Fruit fly (Drosophila melanogaster) whole organism, wandering third instar larva: ENCODE data around the gene heix.
A peak's percentile ranks its signal among the peaks of the same experiment; 100 is the strongest.

Experiments used
- Abd-B ChIP-seq: fragments of >200 bp; optimal IDR thresholded peaks from 2 replicates; lab custom pipeline; 2017; ENCODE audit warnings: missing biosample characterization, missing genetic modification characterization
- CG32264 ChIP-seq: fragments of 200-800 bp; sonication (Bioruptor generic); optimal IDR thresholded peaks from 2 replicates; lab custom pipeline; 2016; ENCODE audit warnings: missing biosample characterization, missing genetic modification characterization
- CG9705 ChIP-seq: fragments of 200-800 bp; sonication (Bioruptor generic); optimal IDR thresholded peaks from 2 replicates; lab custom pipeline; 2018; ENCODE audit warnings: missing biosample characterization, mild to moderate bottlenecking, missing genetic modification characterization
- CrebA ChIP-seq: fragments of 200-800 bp; sonication (Bioruptor generic); optimal IDR thresholded peaks from 2 replicates; lab custom pipeline; 2016; ENCODE audit warnings: missing biosample characterization, mild to moderate bottlenecking, missing genetic modification characterization, borderline replicate concordance
- Dfd ChIP-seq: fragments of >200 bp; optimal IDR thresholded peaks from 2 replicates; lab custom pipeline; 2017; ENCODE audit warnings: missing biosample characterization, missing genetic modification characterization
- Dif ChIP-seq: fragments of 200-275, 200-300 bp; sonication (Bioruptor generic); optimal IDR thresholded peaks from 2 replicates; lab custom pipeline; 2018; ENCODE audit warnings: missing biosample characterization, missing genetic modification characterization; ENCODE audit not compliant: partially characterized antibody
- GATAd ChIP-seq: sonication (Bioruptor generic); optimal IDR thresholded peaks from 2 replicates; lab custom pipeline; 2016; ENCODE audit warnings: missing biosample characterization, missing genetic modification characterization
- HLH106 ChIP-seq: fragments of 200-800 bp; optimal IDR thresholded peaks from 3 replicates; lab custom pipeline; 2019; ENCODE audit warnings: missing biosample characterization, mild to moderate bottlenecking, missing genetic modification characterization, moderate library complexity
- Hnf4 ChIP-seq: fragments of 200-800 bp; sonication (Bioruptor generic); optimal IDR thresholded peaks from 2 replicates; lab custom pipeline; 2016; ENCODE audit warnings: missing biosample characterization, mild to moderate bottlenecking, missing genetic modification characterization
- Hr78 ChIP-seq: fragments of >200 bp; optimal IDR thresholded peaks from 2 replicates; lab custom pipeline; 2017; ENCODE audit warnings: missing biosample characterization, missing genetic modification characterization
- Hr83 ChIP-seq: fragments of 200-300 bp; sonication (Bioruptor generic); optimal IDR thresholded peaks from 2 replicates; lab custom pipeline; 2016; ENCODE audit warnings: missing biosample characterization, mild to moderate bottlenecking, missing genetic modification characterization, moderate library complexity; ENCODE audit not compliant: poor library complexity, severe bottlenecking
- Jra ChIP-seq: sonication (Bioruptor generic); optimal IDR thresholded peaks from 2 replicates; lab custom pipeline; 2016; ENCODE audit warnings: missing biosample characterization, missing genetic modification characterization
- Mio ChIP-seq: sonication (Bioruptor generic); optimal IDR thresholded peaks from 2 replicates; lab custom pipeline; 2016; ENCODE audit warnings: missing biosample characterization, missing genetic modification characterization
- Myc ChIP-seq: fragments of >200 bp; optimal IDR thresholded peaks from 2 replicates; lab custom pipeline; 2017
- N ChIP-seq: fragments of >200 bp; optimal IDR thresholded peaks from 2 replicates; lab custom pipeline; 2018; ENCODE audit warnings: missing biosample characterization, missing external identifiers, missing genetic modification characterization
- OdsH ChIP-seq: fragments of 200-800 bp; sonication (Bioruptor generic); optimal IDR thresholded peaks from 2 replicates; lab custom pipeline; 2016; ENCODE audit warnings: missing biosample characterization, mild to moderate bottlenecking, missing genetic modification characterization
- Rel ChIP-seq, 2 experiments: fragments of 200-800 bp; sonication (Bioruptor generic) in 1 of 2; optimal IDR thresholded peaks; 2 replicates in 1 of 2; 3 replicates in 1 of 2; lab custom pipeline; 2016 to 2019; ENCODE audit warnings: mild to moderate bottlenecking in 2 of 2, missing biosample characterization in 2 of 2, missing genetic modification characterization in 2 of 2, moderate library complexity in 1 of 2
- Sp1 ChIP-seq: fragments of 200-800 bp; sonication (Bioruptor generic); optimal IDR thresholded peaks from 3 replicates; lab custom pipeline; 2019; ENCODE audit warnings: missing biosample characterization, mild to moderate bottlenecking, missing genetic modification characterization, moderate library complexity
- Vsx2 ChIP-seq: fragments of 200-300, 225-300 bp; sonication (Bioruptor generic); optimal IDR thresholded peaks from 2 replicates; lab custom pipeline; 2018; ENCODE audit warnings: missing biosample characterization, missing genetic modification characterization; ENCODE audit not compliant: partially characterized antibody
- br ChIP-seq: fragments of 200-800 bp; sonication (Bioruptor generic); optimal IDR thresholded peaks from 2 replicates; lab custom pipeline; 2016; ENCODE audit warnings: missing biosample characterization, missing genetic modification characterization
- brk ChIP-seq: fragments of 200-800 bp; sonication (Bioruptor generic); optimal IDR thresholded peaks from 2 replicates; lab custom pipeline; 2016; ENCODE audit warnings: missing biosample characterization, mild to moderate bottlenecking, missing genetic modification characterization
- dl ChIP-seq, 2 experiments: fragments of 175-275, 200-275 bp in 1 of 2; fragments of 200-275 bp in 1 of 2; sonication (Bioruptor generic); optimal IDR thresholded peaks; lab custom pipeline; 2018; ENCODE audit warnings: mild to moderate bottlenecking in 2 of 2, missing biosample characterization in 2 of 2, missing genetic modification characterization in 2 of 2, moderate library complexity in 2 of 2; ENCODE audit not compliant: partially characterized antibody in 2 of 2, insufficient read depth in 1 of 2
- dmrt93B ChIP-seq: fragments of 200-800 bp; sonication (Bioruptor generic); optimal IDR thresholded peaks from 2 replicates; lab custom pipeline; 2018; ENCODE audit warnings: missing biosample characterization, mild to moderate bottlenecking, missing genetic modification characterization
- dsf ChIP-seq: sonication (Bioruptor generic); optimal IDR thresholded peaks from 2 replicates; lab custom pipeline; 2016; ENCODE audit warnings: missing biosample characterization, missing genetic modification characterization, borderline replicate concordance
- ey ChIP-seq: fragments of 200-800 bp; sonication (Bioruptor generic); optimal IDR thresholded peaks from 2 replicates; lab custom pipeline; 2016; ENCODE audit warnings: missing biosample characterization, missing genetic modification characterization
- foxo ChIP-seq, 2 experiments: fragments of 200-800 bp; sonication (Bioruptor generic); optimal IDR thresholded peaks; 2 replicates in 1 of 2; 3 replicates in 1 of 2; lab custom pipeline; 2016 to 2017; ENCODE audit warnings: missing biosample characterization in 2 of 2, missing genetic modification characterization in 2 of 2
- fru ChIP-seq: fragments of 200-800 bp; sonication (Bioruptor generic); optimal IDR thresholded peaks from 3 replicates; lab custom pipeline; 2016; ENCODE audit warnings: missing biosample characterization, mild to moderate bottlenecking, missing genetic modification characterization
- h ChIP-seq: fragments of 200-800 bp; sonication (Bioruptor generic); optimal IDR thresholded peaks from 3 replicates; lab custom pipeline; 2016; ENCODE audit warnings: missing biosample characterization, mild to moderate bottlenecking, missing genetic modification characterization
- jim ChIP-seq: fragments of 175-275, 200-325 bp; sonication (Bioruptor generic); optimal IDR thresholded peaks from 2 replicates; lab custom pipeline; 2016; ENCODE audit warnings: missing biosample characterization, mild to moderate bottlenecking, missing genetic modification characterization
- lola ChIP-seq: fragments of >200 bp; optimal IDR thresholded peaks from 2 replicates; lab custom pipeline; 2017; ENCODE audit warnings: missing biosample characterization, missing genetic modification characterization
- pan ChIP-seq: fragments of >200 bp; optimal IDR thresholded peaks from 2 replicates; lab custom pipeline; 2017
- psq ChIP-seq: fragments of 200-800 bp; sonication (Bioruptor generic); optimal IDR thresholded peaks from 3 replicates; lab custom pipeline; 2017; ENCODE audit warnings: missing biosample characterization, mild to moderate bottlenecking, missing genetic modification characterization, moderate library complexity
- rgr ChIP-seq: fragments of 200-800 bp; sonication (Bioruptor generic); optimal IDR thresholded peaks from 3 replicates; lab custom pipeline; 2016; ENCODE audit warnings: missing biosample characterization, mild to moderate bottlenecking, missing genetic modification characterization
- sage ChIP-seq: fragments of 200-800 bp; sonication (Bioruptor generic); optimal IDR thresholded peaks from 2 replicates; lab custom pipeline; 2016; ENCODE audit warnings: missing biosample characterization, mild to moderate bottlenecking, missing genetic modification characterization
- sv ChIP-seq: fragments of 200-800 bp; sonication (Bioruptor generic); optimal IDR thresholded peaks from 3 replicates; lab custom pipeline; 2016; ENCODE audit warnings: missing biosample characterization, missing genetic modification characterization
- tai ChIP-seq: sonication (Bioruptor generic); optimal IDR thresholded peaks from 2 replicates; lab custom pipeline; 2016; ENCODE audit warnings: missing biosample characterization, missing genetic modification characterization
- usp ChIP-seq: fragments of >200 bp; optimal IDR thresholded peaks from 2 replicates; lab custom pipeline; 2017; ENCODE audit warnings: missing biosample characterization, missing genetic modification characterization
- woc ChIP-seq: sonication (Bioruptor generic); optimal IDR thresholded peaks from 2 replicates; lab custom pipeline; 2016; ENCODE audit warnings: missing biosample characterization, mild to moderate bottlenecking, missing genetic modification characterization

heix gene

DNA sequence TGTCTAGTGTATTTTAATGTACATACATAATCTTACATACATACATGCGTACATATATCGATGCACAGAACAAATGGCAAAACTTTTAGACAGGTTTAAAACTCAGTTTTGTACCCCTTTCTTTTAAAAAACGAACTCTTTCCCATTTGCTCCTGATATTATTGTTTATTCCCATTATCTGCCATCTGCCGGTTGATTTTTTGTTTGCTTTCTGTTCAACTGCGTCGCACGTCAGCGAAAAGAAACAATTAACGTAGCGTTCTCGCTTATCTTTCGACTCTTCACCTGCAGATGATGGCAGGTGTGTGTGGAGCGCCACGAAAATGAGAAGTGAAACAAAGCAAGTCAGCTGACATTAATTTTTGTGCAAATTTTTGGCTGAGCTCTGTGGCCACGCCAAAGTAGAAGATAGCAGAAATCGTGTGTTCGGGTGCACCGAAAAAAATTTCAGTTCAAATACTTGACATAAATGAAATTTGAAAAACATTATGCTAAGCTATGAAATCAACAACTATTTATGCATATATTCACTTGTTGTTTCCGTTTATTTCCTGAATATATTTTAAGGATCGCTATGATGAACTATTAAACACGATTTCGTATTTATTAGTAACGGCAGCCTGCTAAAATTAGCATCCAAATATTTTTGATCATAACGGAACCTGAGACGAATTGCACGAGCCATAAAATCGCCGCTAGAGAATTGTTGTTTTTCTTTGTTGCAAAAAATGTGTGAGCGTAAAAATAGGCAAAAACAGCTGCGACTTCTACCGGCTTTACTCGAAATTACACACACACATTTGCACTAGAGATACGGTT is 28.8 kb downstream of the heix start (continued):
- no peak for TF ChIP-seq Dif (GFP tag; lab: Kevin White, UChicago)
- TF ChIP-seq Hnf4 = peak; percentile 15

DNA sequence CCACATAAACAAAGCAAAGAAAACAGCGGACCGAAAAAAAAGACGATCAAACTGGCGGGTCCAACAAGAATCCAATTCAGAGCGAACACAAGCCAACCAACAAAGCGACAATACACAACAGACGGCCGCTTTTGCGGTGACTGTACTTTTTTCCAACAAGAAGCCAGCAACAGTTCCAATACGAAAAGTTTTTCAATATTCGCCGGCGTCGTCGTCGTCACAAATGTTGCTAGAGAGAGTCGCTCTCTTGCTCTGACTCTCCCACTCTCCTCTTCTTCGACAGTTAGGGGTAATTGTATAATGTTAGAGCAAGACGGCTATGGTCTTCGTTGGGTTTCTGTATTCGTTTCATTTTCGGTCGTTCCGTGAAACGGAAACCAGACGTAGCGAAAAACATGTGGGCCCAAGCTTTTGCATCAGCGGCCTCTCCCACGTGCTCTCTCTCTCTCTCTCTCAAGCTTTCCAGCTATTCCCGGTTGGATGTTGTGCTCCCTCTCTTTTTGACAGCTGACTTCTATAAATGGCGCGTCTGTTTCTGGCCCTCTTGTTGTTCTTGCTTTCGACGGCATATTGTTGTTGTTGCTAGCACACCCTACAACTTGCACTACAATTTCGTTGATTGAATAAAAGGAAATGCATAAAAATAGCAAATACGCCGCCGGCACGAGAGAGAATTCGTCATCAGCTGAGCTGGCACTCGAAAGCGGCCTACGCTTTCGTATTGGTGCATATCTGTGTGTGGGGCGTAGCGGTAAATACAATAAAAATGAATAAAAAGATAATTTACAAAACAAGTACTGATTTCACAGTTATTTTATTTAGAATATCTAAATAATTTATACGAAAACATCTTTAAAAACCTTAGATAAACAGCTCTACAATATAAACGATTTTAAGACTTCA is 30.2 kb downstream of the heix start:
- TF ChIP-seq GATAd (GFP tag; lab: Kevin White, UChicago) = no peak
- no peak for TF ChIP-seq jim (GFP tag; lab: Kevin White, UChicago)
- no peak for TF ChIP-seq tai (GFP tag; lab: Kevin White, UChicago)
- TF ChIP-seq pan = no peak
- peak; percentile 89 for TF ChIP-seq rgr (GFP tag; lab: Kevin White, UChicago)
- TF ChIP-seq Jra = no peak
- TF ChIP-seq woc (GFP tag; lab: Kevin White, UChicago) = peak; percentile 9
- TF ChIP-seq Hnf4 = peak; percentile 41
- no peak for TF ChIP-seq Abd-B (GFP tag; lab: Kevin White, UChicago)
- peak; percentile 77 to 91 for TF ChIP-seq dl (GFP tag; optimal IDR thresholded peaks at IDR 0.05; lab: Kevin White, UChicago; ENCODE audit: insufficient read depth in 1 of 2, partially characterized antibody in 2 of 2)
- peak; percentile 78 for TF ChIP-seq Hr83 (GFP tag; lab: Kevin White, UChicago)
- TF ChIP-seq Rel (GFP tag; optimal IDR thresholded peaks at IDR 0.05; lab: Kevin White, UChicago) = peak; percentile 23
- peak; percentile 76 for TF ChIP-seq Rel (tag; optimal IDR thresholded peaks at IDR 0.05; lab: Kevin White, UChicago)
- TF ChIP-seq fru = peak; percentile 65
- peak; percentile 63 for TF ChIP-seq psq (GFP tag; lab: Kevin White, UChicago)
- TF ChIP-seq Dfd (GFP tag; lab: Kevin White, UChicago) = no peak
- TF ChIP-seq Hr78 (GFP tag; lab: Kevin White, UChicago) = no peak
- peak; percentile 78 for TF ChIP-seq OdsH (GFP tag; lab: Kevin White, UChicago)
- no peak for TF ChIP-seq dsf (GFP tag; lab: Kevin White, UChicago)
- TF ChIP-seq usp (GFP tag; lab: Kevin White, UChicago) = no peak
- TF ChIP-seq CrebA (GFP tag; lab: Kevin White, UChicago) = no peak
- peak; percentile 59 for TF ChIP-seq dmrt93B
- peak; percentile 79 for TF ChIP-seq Vsx2 (GFP tag; lab: Kevin White, UChicago)
- peak in 1 of 2 experiments; percentile 44 for TF ChIP-seq foxo (GFP tag; optimal IDR thresholded peaks at IDR 0.05; lab: Kevin White, UChicago)
- peak; percentile 62 for TF ChIP-seq HLH106 (tag; lab: Kevin White, UChicago)
- TF ChIP-seq Mio = no peak
- TF ChIP-seq ey (GFP tag; lab: Kevin White, UChicago) = peak; percentile 26
- no peak for TF ChIP-seq lola (GFP tag; lab: Kevin White, UChicago)
- TF ChIP-seq h (GFP tag; lab: Kevin White, UChicago) = peak; percentile 87
- TF ChIP-seq sage (GFP tag; lab: Kevin White, UChicago) = peak; percentile 76
- peak; percentile 92 for TF ChIP-seq Dif (GFP tag; lab: Kevin White, UChicago)
- peak; percentile 74 for TF ChIP-seq CG9705 (GFP tag; lab: Kevin White, UChicago)
- peak; percentile 85 for TF ChIP-seq Myc (lab: Kevin White, UChicago)
- TF ChIP-seq br = peak; percentile 89
- TF ChIP-seq N (GFP tag; lab: Kevin White, UChicago) = no peak
- TF ChIP-seq sv (GFP tag; lab: Kevin White, UChicago) = no peak
- TF ChIP-seq Sp1 (GFP tag; lab: Kevin White, UChicago) = peak; percentile 89
- peak; percentile 70 for TF ChIP-seq CG32264 (GFP tag; lab: Kevin White, UChicago)
- TF ChIP-seq brk (GFP tag; lab: Kevin White, UChicago) = peak; percentile 70
